ENCODE assay signal across 1 fruit fly cellular context in the genomic region with DNA sequence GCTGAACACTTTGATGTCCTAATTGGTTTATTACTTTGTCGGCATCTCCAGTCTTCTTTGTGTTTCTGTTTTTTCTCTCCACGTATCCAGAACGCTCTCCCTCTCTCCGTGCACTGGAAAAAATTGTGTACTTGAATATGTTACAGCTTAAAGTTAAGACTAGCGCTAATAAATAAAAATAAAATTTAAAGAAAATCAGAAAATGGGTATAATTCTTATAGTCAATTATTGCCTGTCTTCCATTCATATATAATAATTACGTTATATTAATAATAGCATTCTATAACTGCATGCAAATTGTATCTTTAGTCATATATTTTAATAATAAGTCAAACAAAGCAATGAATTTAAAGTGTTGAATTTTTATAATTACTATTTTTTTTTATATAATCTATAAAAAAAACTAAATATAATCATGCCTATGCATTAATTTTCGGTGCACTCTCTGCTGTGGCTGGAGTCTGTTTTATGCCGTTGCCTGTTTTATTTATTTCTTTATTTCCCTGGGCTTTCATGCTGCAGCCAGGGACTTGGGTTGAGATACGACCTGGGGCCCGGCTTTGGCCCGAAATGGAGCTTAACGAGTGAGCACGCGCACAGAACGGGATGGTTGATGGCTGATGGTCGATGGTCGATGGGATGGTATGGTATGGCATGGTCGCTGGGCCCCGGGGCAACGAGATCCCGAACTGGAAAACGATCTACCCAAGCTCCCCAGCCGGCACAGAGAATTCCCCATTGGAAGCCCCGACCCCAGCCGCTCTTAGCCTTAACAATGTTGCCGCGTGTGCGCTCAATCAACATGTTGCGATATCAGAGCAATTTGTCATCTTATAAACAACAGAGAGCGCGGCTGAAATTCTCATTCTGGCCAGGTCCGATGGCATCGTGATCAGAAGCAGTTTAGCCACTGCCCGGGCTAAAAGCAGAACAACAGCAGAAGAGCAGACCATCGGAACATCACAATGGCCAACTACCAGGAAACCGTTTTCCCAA.
A peak's percentile ranks its signal among the peaks of the same experiment; 100 is the strongest.
TF ChIP-seq lines count a peak whose summit lies in the region.

No protein-coding gene starts in this region.

TF ChIP-seq in whole organism, embryonic, 481 proteins besides CTCF, POLR2A, EP300 and RAD21 (continued from another document):
- TF ChIP-seq scrt (GFP tag; optimal IDR thresholded peaks at IDR 0.05; lab: Kevin White, UChicago) (no peak), CG2678 (tag; optimal IDR thresholded peaks at IDR 0.05; lab: Kevin White, UChicago) (peak; percentile 19), CG33557 (GFP tag; optimal IDR thresholded peaks at IDR 0.05; lab: Kevin White, UChicago) (peak; percentile 47), CG10267 (tag; optimal IDR thresholded peaks at IDR 0.05; lab: Kevin White, UChicago) (peak; percentile 67), Taf1 (GFP tag; IDR thresholded peaks at IDR 0.05; lab: Robert Waterston, UW) (no peak), CG8388 (GFP tag; optimal IDR thresholded peaks at IDR 0.05; lab: Kevin White, UChicago) (peak; percentile 37), Dad (GFP tag; optimal IDR thresholded peaks at IDR 0.05; lab: Kevin White, UChicago) (no peak), CG8924 (tag; optimal IDR thresholded peaks at IDR 0.05; lab: Kevin White, UChicago) (peak; percentile 28), phol (tag; optimal IDR thresholded peaks at IDR 0.05; lab: Kevin White, UChicago) (peak; percentile 58), pan (optimal IDR thresholded peaks at IDR 0.05; lab: Kevin White, UChicago) (peak in 1 of 2 experiments; percentile 21), pan (GFP tag; optimal IDR thresholded peaks at IDR 0.05 in 1 of 2, IDR thresholded peaks at IDR 0.05 in 1 of 2) (peak in 1 of 2 experiments; percentile 36), Hey (tag; optimal IDR thresholded peaks at IDR 0.05; lab: Kevin White, UChicago) (no peak), dmrt99B (tag; optimal IDR thresholded peaks at IDR 0.05; lab: Kevin White, UChicago) (no peak), CG31441 (GFP tag; IDR thresholded peaks at IDR 0.05; lab: Robert Waterston, UW) (peak; percentile 58; the same call in 1 of the 2 replicates), Elba2 (GFP tag; optimal IDR thresholded peaks at IDR 0.05; lab: Kevin White, UChicago) (peak; percentile 47), CG10209 (GFP tag; optimal IDR thresholded peaks at IDR 0.05; lab: Kevin White, UChicago) (no peak), chif (GFP tag; optimal IDR thresholded peaks at IDR 0.05; lab: Kevin White, UChicago) (no peak), wek (GFP tag; optimal IDR thresholded peaks at IDR 0.05; lab: Kevin White, UChicago) (no peak), unpg (GFP tag; optimal IDR thresholded peaks at IDR 0.05; lab: Kevin White, UChicago) (no peak), CG15011 (GFP tag; optimal IDR thresholded peaks at IDR 0.05; lab: Kevin White, UChicago) (no peak), CG18262 (tag; optimal IDR thresholded peaks at IDR 0.05; lab: Kevin White, UChicago) (peak; percentile 87), CG1647 (GFP tag; optimal IDR thresholded peaks at IDR 0.05; lab: Kevin White, UChicago) (no peak), salm (tag; optimal IDR thresholded peaks at IDR 0.05; lab: Kevin White, UChicago) (no peak), CG6683 (GFP tag; optimal IDR thresholded peaks at IDR 0.05; lab: Kevin White, UChicago) (no peak), HHEX (GFP tag; optimal IDR thresholded peaks at IDR 0.05; lab: Kevin White, UChicago) (no peak), CG11456 (GFP tag; IDR thresholded peaks at IDR 0.05; lab: Robert Waterston, UW) (0 out of 3 replicates have a peak, but pooled peaks have one; percentile 42), CG11504 (tag; optimal IDR thresholded peaks at IDR 0.05; lab: Kevin White, UChicago) (peak; percentile 23), CG13775 (GFP tag; optimal IDR thresholded peaks at IDR 0.05; lab: Kevin White, UChicago) (no peak), inv (GFP tag; IDR thresholded peaks at IDR 0.05; lab: Robert Waterston, UW; ENCODE audit: partially characterized antibody) (no peak), gem (tag; optimal IDR thresholded peaks at IDR 0.05; lab: Kevin White, UChicago) (peak; percentile 59), dysf (GFP tag; IDR thresholded peaks at IDR 0.05; lab: Robert Waterston, UW) (0 out of 3 replicates have a peak, but pooled peaks have one; percentile 21), org-1 (GFP tag; optimal IDR thresholded peaks at IDR 0.05; lab: Kevin White, UChicago) (no peak), CG4424 (GFP tag; optimal IDR thresholded peaks at IDR 0.05; lab: Kevin White, UChicago) (peak; percentile 11), vvl (GFP tag; IDR thresholded peaks at IDR 0.05; lab: Robert Waterston, UW) (0 out of 2 replicates have a peak, but pooled peaks have one; percentile 19), CG7839 (tag; optimal IDR thresholded peaks at IDR 0.05; lab: Kevin White, UChicago) (peak; percentile 30), CG42726 (GFP tag; IDR thresholded peaks at IDR 0.05; lab: Robert Waterston, UW; ENCODE audit: partially characterized antibody) (no peak), gsb-n (tag; optimal IDR thresholded peaks at IDR 0.05; lab: Kevin White, UChicago) (peak; percentile 34), Abd-B (GFP tag; optimal IDR thresholded peaks at IDR 0.05; lab: Kevin White, UChicago) (no peak), Gsc (GFP tag; IDR thresholded peaks at IDR 0.05; lab: Robert Waterston, UW) (no peak), CG4854 (GFP tag; optimal IDR thresholded peaks at IDR 0.05; lab: Kevin White, UChicago) (no peak), Fer3 (tag; optimal IDR thresholded peaks at IDR 0.05; lab: Kevin White, UChicago) (no peak), Sox100B (GFP tag; optimal IDR thresholded peaks at IDR 0.05; lab: Kevin White, UChicago) (peak; percentile 14), dimm (GFP tag; IDR thresholded peaks at IDR 0.05; lab: Robert Waterston, UW) (no peak), trem (tag; optimal IDR thresholded peaks at IDR 0.05; lab: Kevin White, UChicago) (peak; percentile 55), MBD-R2 (GFP tag; IDR thresholded peaks at IDR 0.05; lab: Robert Waterston, UW) (no peak), danr (GFP tag; IDR thresholded peaks at IDR 0.05; lab: Robert Waterston, UW) (no peak)
